Worm (Caenorhabditis elegans) whole organism, L4 larva: Measurements from ENCODE around the gene nphp-1.

Experiments
- F49E8.2 ChIP-seq: sonication (generic microtip); optimal IDR thresholded peaks from 2 replicates; lab custom pipeline; 2016; ENCODE audit warnings: missing compliant biosample characterization, mild to moderate bottlenecking, missing genetic modification characterization, borderline replicate concordance
- lin-38 ChIP-seq: fragments of 200-800 bp; sonication (Bioruptor generic); IDR thresholded peaks from 2 replicates; pipeline ENCODE4 v1.3.6; 2022; ENCODE audit warnings: missing genetic modification reagents, missing genetic modification characterization, missing compliant biosample characterization
- lin-39 ChIP-seq: fragments of 150-350 bp; optimal IDR thresholded peaks from 2 replicates; lab custom pipeline; 2014; ENCODE audit warnings: missing biosample characterization, missing genetic modification reagents, missing genetic modification characterization
- nhr-237 ChIP-seq: sonication (generic microtip); optimal IDR thresholded peaks from 2 replicates; lab custom pipeline; 2017; ENCODE audit warnings: missing biosample characterization, missing genetic modification characterization
- nhr-77 ChIP-seq: fragments of 150-350 bp; optimal IDR thresholded peaks from 2 replicates; lab custom pipeline; 2014; ENCODE audit warnings: missing biosample characterization, missing genetic modification characterization
- pqm-1 ChIP-seq: sonication (generic microtip); optimal IDR thresholded peaks from 2 replicates; lab custom pipeline; 2017; ENCODE audit warnings: missing biosample characterization, missing genetic modification characterization
- snpc-4 ChIP-seq: fragments of 150-350 bp; optimal IDR thresholded peaks from 2 replicates; lab custom pipeline; 2014; ENCODE audit warnings: missing biosample characterization, missing genetic modification characterization
- spr-3 ChIP-seq: fragments of 200-800 bp; sonication (Bioruptor generic); optimal IDR thresholded peaks from 2 replicates; lab custom pipeline; 2018; ENCODE audit warnings: mild to moderate bottlenecking, missing genetic modification characterization, missing compliant biosample characterization
- vab-7 ChIP-seq: fragments of 200-800 bp; sonication (Bioruptor generic); IDR thresholded peaks from 2 replicates; pipeline ENCODE4 v1.3.6; 2022; ENCODE audit warnings: missing genetic modification reagents, missing genetic modification characterization, missing compliant biosample characterization

DNA sequence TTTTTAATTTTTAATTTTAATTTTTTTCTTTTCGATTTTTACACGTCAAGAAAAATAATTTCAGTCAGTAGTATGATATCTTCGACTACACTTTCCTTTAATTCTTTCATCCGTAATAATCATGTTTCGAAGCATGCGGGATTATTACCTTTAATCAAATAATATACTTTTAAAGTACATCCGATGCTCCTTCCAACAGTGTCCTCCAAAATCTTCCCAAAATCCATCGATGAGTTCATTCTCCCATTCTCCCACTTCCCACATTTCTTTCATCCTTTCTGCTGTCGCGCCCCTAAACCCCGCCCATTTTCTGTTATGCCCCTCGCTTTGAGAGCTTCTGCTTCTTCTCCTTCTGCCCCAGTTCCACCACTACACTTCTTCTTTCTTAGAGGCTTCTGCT is 42.7 kb upstream of the nphp-1 start, which contains the start of gene lgc-57:
- TF ChIP-seq spr-3 (GFP tag; lab: Kevin White, UChicago) = no peak
- no peak for TF ChIP-seq nhr-77 (tag; lab: Kevin White, UChicago)
- TF ChIP-seq snpc-4 (tag; lab: Kevin White, UChicago) = no peak
- no peak for TF ChIP-seq lin-38 (GFP tag; lab: Robert Waterston, UW)
- no peak for TF ChIP-seq vab-7 (GFP tag; lab: Robert Waterston, UW)
- TF ChIP-seq pqm-1 (tag; lab: Kevin White, UChicago) = no peak
- TF ChIP-seq F49E8.2 (tag; lab: Kevin White, UChicago) = no peak
- TF ChIP-seq lin-39 (tag; lab: Kevin White, UChicago) = no peak
- TF ChIP-seq nhr-237 (tag; lab: Kevin White, UChicago) = no peak
